Fruit fly (Drosophila melanogaster): ENCODE data around the gene Ulp1.
A peak's percentile ranks its signal among the peaks of the same experiment; 100 is the strongest.

Ulp1 gene

dm6 chrX:19164726-19165125 lies 43.3 kb downstream of the Ulp1 start (continued):
- no peak for TF ChIP-seq da (GFP tag; optimal IDR thresholded peaks at IDR 0.05)
- TF ChIP-seq CG6765 (GFP tag; optimal IDR thresholded peaks at IDR 0.05): no peak
- no peak for TF ChIP-seq Dek (tag; optimal IDR thresholded peaks at IDR 0.05)
- TF ChIP-seq gsb-n (tag; optimal IDR thresholded peaks at IDR 0.05): no peak
- no peak for TF ChIP-seq CG1602 (GFP tag; optimal IDR thresholded peaks at IDR 0.05)
- TF ChIP-seq Sin3A (optimal IDR thresholded peaks at IDR 0.05): no peak
- no peak for TF ChIP-seq pros (GFP tag; optimal IDR thresholded peaks at IDR 0.05)
- TF ChIP-seq Hey (tag; optimal IDR thresholded peaks at IDR 0.05): no peak
- TF ChIP-seq CG2889 (GFP tag; IDR thresholded peaks at IDR 0.05): no peak
- TF ChIP-seq BEAF-32 (GFP tag; optimal IDR thresholded peaks at IDR 0.05): no peak
- peak; percentile 3 for TF ChIP-seq Dip3 (GFP tag; optimal IDR thresholded peaks at IDR 0.05)
- TF ChIP-seq CG16779 (GFP tag; IDR thresholded peaks at IDR 0.05): no peak
- TF ChIP-seq phol (tag; optimal IDR thresholded peaks at IDR 0.05): peak; percentile 26
- TF ChIP-seq ash1 (GFP tag; optimal IDR thresholded peaks at IDR 0.05): no peak
- TF ChIP-seq NC2β (GFP tag; optimal IDR thresholded peaks at IDR 0.05): no peak
- no peak for TF ChIP-seq chm (GFP tag; IDR thresholded peaks at IDR 0.05)
- TF ChIP-seq zfh2 (GFP tag; optimal IDR thresholded peaks at IDR 0.05): peak; percentile 6
- TF ChIP-seq fd102C (GFP tag; optimal IDR thresholded peaks at IDR 0.05): no peak
- TF ChIP-seq CG9727 (GFP tag; optimal IDR thresholded peaks at IDR 0.05): no peak
- no peak for TF ChIP-seq so (GFP tag; IDR thresholded peaks at IDR 0.05)
- TF ChIP-seq CG31388 (GFP tag; optimal IDR thresholded peaks at IDR 0.05): no peak
- no peak for TF ChIP-seq CrebB (tag; optimal IDR thresholded peaks at IDR 0.05)
- TF ChIP-seq Dbx (GFP tag; IDR thresholded peaks at IDR 0.05): no peak
- no peak for TF ChIP-seq CG15601 (tag; optimal IDR thresholded peaks at IDR 0.05)
- peak; percentile 86 for TF ChIP-seq Ets65A (GFP tag)
- TF ChIP-seq CG10543 (GFP tag; optimal IDR thresholded peaks at IDR 0.05): no peak
- no peak for TF ChIP-seq CG2875 (GFP tag; optimal IDR thresholded peaks at IDR 0.05)
- TF ChIP-seq MESR4 (GFP tag; optimal IDR thresholded peaks at IDR 0.05): no peak
- TF ChIP-seq Hmr (GFP tag; optimal IDR thresholded peaks at IDR 0.05): peak; percentile 2
- peak; percentile 6 for TF ChIP-seq CHES-1-like (GFP tag; optimal IDR thresholded peaks at IDR 0.05)
- no peak for TF ChIP-seq tup (GFP tag; optimal IDR thresholded peaks at IDR 0.05)
- TF ChIP-seq CG3995 (GFP tag; optimal IDR thresholded peaks at IDR 0.05): peak; percentile 12
- no peak for TF ChIP-seq prd (optimal IDR thresholded peaks at IDR 0.05)
- TF ChIP-seq prd (GFP tag; IDR thresholded peaks at IDR 0.05): peak; percentile 43; the same call in 1 of the 3 replicates
- TF ChIP-seq ato (GFP tag; IDR thresholded peaks at IDR 0.05; ENCODE audit: partially characterized antibody): no peak
- no peak for TF ChIP-seq CG2199 (GFP tag; IDR thresholded peaks at IDR 0.05)
- no peak for TF ChIP-seq YL-1 (GFP tag; optimal IDR thresholded peaks at IDR 0.05)
- no peak for TF ChIP-seq CG10654 (GFP tag; optimal IDR thresholded peaks at IDR 0.05)
- TF ChIP-seq CG17612 (GFP tag; IDR thresholded peaks at IDR 0.05): no peak
- TF ChIP-seq CG14014 (GFP tag; IDR thresholded peaks at IDR 0.05): no peak
- no peak for TF ChIP-seq Ravus (GFP tag; IDR thresholded peaks at IDR 0.05)
- TF ChIP-seq fru (optimal IDR thresholded peaks at IDR 0.05): no peak
- no peak for TF ChIP-seq CG1024 (GFP tag; IDR thresholded peaks at IDR 0.05)
- no peak for TF ChIP-seq CG6654 (GFP tag; optimal IDR thresholded peaks at IDR 0.05)
- no peak for TF ChIP-seq Fer2 (tag; optimal IDR thresholded peaks at IDR 0.05)
- no peak for TF ChIP-seq CG10431 (GFP tag; optimal IDR thresholded peaks at IDR 0.05)
- TF ChIP-seq CG17328 (GFP tag; IDR thresholded peaks at IDR 0.05): no peak
- 0 out of 2 replicates have a peak, but pooled peaks have one; percentile 15 for TF ChIP-seq Ada2b (GFP tag; IDR thresholded peaks at IDR 0.05)
- no peak for TF ChIP-seq CG7987 (GFP tag; optimal IDR thresholded peaks at IDR 0.05)
- no peak for TF ChIP-seq inv (GFP tag; IDR thresholded peaks at IDR 0.05; ENCODE audit: partially characterized antibody)
- TF ChIP-seq psq (GFP tag; optimal IDR thresholded peaks at IDR 0.05): no peak
- TF ChIP-seq Dp (GFP tag; optimal IDR thresholded peaks at IDR 0.05): no peak
- no peak for TF ChIP-seq CG34224 (GFP tag; IDR thresholded peaks at IDR 0.05; ENCODE audit: partially characterized antibody)

All from whole organism, embryonic.